Worm (Caenorhabditis elegans) whole organism, L4 larva: ENCODE measurements around the gene F11F1.1.
"Not testable (repeated sequence)": the region's sequence is repeated elsewhere in the genome, so short reads cannot be mapped to it uniquely, and the experiment has no call there.

ENCODE experiments used
- Y105C5A.15 ChIP-seq: fragments of 200-800 bp; sonication (Bioruptor generic); IDR thresholded peaks from 2 replicates; pipeline ENCODE4 v1.3.6; 2022; ENCODE audit warnings: missing genetic modification characterization, missing compliant biosample characterization
- lin-13 ChIP-seq: fragments of 150-350 bp; optimal IDR thresholded peaks from 2 replicates; lab custom pipeline; 2014; ENCODE audit warnings: missing biosample characterization, missing genetic modification reagents, missing genetic modification characterization
- unc-39 ChIP-seq: sonication (generic microtip); optimal IDR thresholded peaks from 2 replicates; lab custom pipeline; 2017; ENCODE audit warnings: missing biosample characterization, missing genetic modification characterization

ce11 chrIII:13448235-13448634, 52.9 kb downstream of the F11F1.1 start:
- not testable (repeated sequence) for TF ChIP-seq lin-13 (GFP tag; lab: Kevin White, UChicago); Y105C5A.15; unc-39 (tag; lab: Kevin White, UChicago)
